Fruit fly (Drosophila melanogaster): ENCODE results near the gene CG13698.

The CG13698 gene

dm6 chr3L:18077649-18078417 is 28.1 kb downstream of the CG13698 start (continued):
- TF ChIP-seq Rfx (GFP tag; IDR thresholded peaks at IDR 0.05) (no peak), esg (GFP tag; conservative IDR thresholded peaks at IDR 0.05) (no peak), wdn (GFP tag; IDR thresholded peaks at IDR 0.05) (no peak), eyg (GFP tag; optimal IDR thresholded peaks at IDR 0.05) (no peak), CoRest (tag; optimal IDR thresholded peaks at IDR 0.05) (peak; percentile 30), HmgD (GFP tag; optimal IDR thresholded peaks at IDR 0.05) (no peak), amos (GFP tag; IDR thresholded peaks at IDR 0.05; ENCODE audit: partially characterized antibody) (no peak), pb (GFP tag; optimal IDR thresholded peaks at IDR 0.05) (no peak), CG6791 (GFP tag; IDR thresholded peaks at IDR 0.05; ENCODE audit: partially characterized antibody) (no peak), Hmr (GFP tag; optimal IDR thresholded peaks at IDR 0.05) (no peak), dysf (GFP tag; IDR thresholded peaks at IDR 0.05) (no peak), fd3F (GFP tag; optimal IDR thresholded peaks at IDR 0.05) (no peak), kay (GFP tag; optimal IDR thresholded peaks at IDR 0.05) (no peak), aop (GFP tag; IDR thresholded peaks at IDR 0.05) (no peak), emc (GFP tag; optimal IDR thresholded peaks at IDR 0.05) (no peak), tap (tag; optimal IDR thresholded peaks at IDR 0.05) (peak; percentile 8), jumu (GFP tag; optimal IDR thresholded peaks at IDR 0.05) (no peak), CrebB (tag; optimal IDR thresholded peaks at IDR 0.05) (no peak), CG5245 (GFP tag; optimal IDR thresholded peaks at IDR 0.05) (peak; percentile 4), sisA (GFP tag; IDR thresholded peaks at IDR 0.05) (peak; percentile 11; the same call in 1 of the 2 replicates), CG12299 (tag; optimal IDR thresholded peaks at IDR 0.05) (no peak), crc (GFP tag; optimal IDR thresholded peaks at IDR 0.05) (no peak), CG16815 (GFP tag; optimal IDR thresholded peaks at IDR 0.05) (no peak), Adf1 (GFP tag; IDR thresholded peaks at IDR 0.05) (no peak), CG42726 (GFP tag; IDR thresholded peaks at IDR 0.05; ENCODE audit: partially characterized antibody) (no peak), E2f2 (GFP tag; IDR thresholded peaks at IDR 0.05) (no peak), CG3163 (GFP tag; optimal IDR thresholded peaks at IDR 0.05) (no peak), CG12104 (GFP tag; optimal IDR thresholded peaks at IDR 0.05) (no peak), CG2202 (tag; optimal IDR thresholded peaks at IDR 0.05) (no peak), scrt (GFP tag; optimal IDR thresholded peaks at IDR 0.05) (no peak), CG2199 (GFP tag; IDR thresholded peaks at IDR 0.05) (no peak), Lim3 (GFP tag; IDR thresholded peaks at IDR 0.05) (no peak), C15 (GFP tag; IDR thresholded peaks at IDR 0.05) (no peak), Sox100B (GFP tag; optimal IDR thresholded peaks at IDR 0.05) (peak; percentile 69), Ssrp (tag; optimal IDR thresholded peaks at IDR 0.05) (no peak), MBD-R2 (GFP tag; IDR thresholded peaks at IDR 0.05) (no peak), caup (GFP tag; optimal IDR thresholded peaks at IDR 0.05; ENCODE audit: severe bottlenecking) (no peak), CG7372 (GFP tag; IDR thresholded peaks at IDR 0.05) (no peak), CG9817 (tag; optimal IDR thresholded peaks at IDR 0.05) (no peak), CG4424 (GFP tag; optimal IDR thresholded peaks at IDR 0.05) (peak; percentile 6), Dip3 (GFP tag; optimal IDR thresholded peaks at IDR 0.05) (no peak), fd102C (GFP tag; optimal IDR thresholded peaks at IDR 0.05) (no peak), Kr (GFP tag; optimal IDR thresholded peaks at IDR 0.05) (no peak), CG4404 (GFP tag; IDR thresholded peaks at IDR 0.05) (no peak), vvl (GFP tag; IDR thresholded peaks at IDR 0.05) (no peak), sna (GFP tag; IDR thresholded peaks at IDR 0.05; ENCODE audit: partially characterized antibody) (no peak), ara (GFP tag; IDR thresholded peaks at IDR 0.05) (no peak), Oli (tag; optimal IDR thresholded peaks at IDR 0.05) (peak; percentile 50), Chrac-16 (GFP tag; optimal IDR thresholded peaks at IDR 0.05) (peak; percentile 26), Blimp-1 (GFP tag; optimal IDR thresholded peaks at IDR 0.05) (peak; percentile 23)
